In the genomic region with DNA sequence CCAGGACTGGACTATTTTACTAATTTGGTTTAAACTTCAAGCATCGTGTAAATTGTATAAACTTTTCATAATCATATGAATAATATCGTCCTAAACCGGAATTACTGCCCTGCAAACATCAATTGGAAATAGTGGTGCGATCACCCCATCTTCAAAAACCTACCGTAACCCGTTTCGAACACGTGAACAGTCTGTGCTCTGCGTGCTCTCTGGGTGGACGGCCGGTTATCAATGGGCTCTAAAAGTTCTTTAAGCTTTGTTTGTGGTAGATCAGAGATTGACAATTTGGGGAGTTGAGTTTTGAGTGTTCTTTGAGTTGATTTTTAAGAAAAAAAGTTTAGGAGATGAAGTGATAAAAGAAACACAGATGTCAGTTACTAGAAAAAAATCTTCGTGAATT, we compare ENCODE assay signal across 4 worm cellular contexts.
TF ChIP-seq lines count a peak whose summit lies in the region.

No protein-coding gene starts in this region.

TF ChIP-seq in whole organism, L2 larva, 48 proteins besides CTCF, POLR2A, EP300 and RAD21:
- peak; percentile 45 for TF ChIP-seq sma-9 (GFP tag; optimal IDR thresholded peaks at IDR 0.05; lab: Kevin White, UChicago)
- TF ChIP-seq sma-9 (tag; optimal IDR thresholded peaks at IDR 0.05; lab: Kevin White, UChicago): no peak
- TF ChIP-seq nhr-77 (tag; optimal IDR thresholded peaks at IDR 0.05; lab: Kevin White, UChicago): no peak
- peak in 1 of 2 experiments; percentile 41 for TF ChIP-seq lsy-2 (tag; optimal IDR thresholded peaks at IDR 0.05; lab: Kevin White, UChicago)

TF ChIP-seq in whole organism, L3 larva, 47 proteins besides CTCF, POLR2A, EP300 and RAD21:
- TF ChIP-seq nhr-12 (tag; optimal IDR thresholded peaks at IDR 0.05; lab: Kevin White, UChicago): no peak
- TF ChIP-seq skn-1 (tag; optimal IDR thresholded peaks at IDR 0.05; lab: Kevin White, UChicago): no peak
- peak; percentile 20 for TF ChIP-seq ceh-28 (tag; optimal IDR thresholded peaks at IDR 0.05; lab: Kevin White, UChicago)
- peak; percentile 64 for TF ChIP-seq pha-4 (tag; optimal IDR thresholded peaks at IDR 0.05; lab: Kevin White, UChicago)
- no peak for TF ChIP-seq snpc-4 (tag; optimal IDR thresholded peaks at IDR 0.05; lab: Kevin White, UChicago)
- no peak for TF ChIP-seq hmg-11 (tag; optimal IDR thresholded peaks at IDR 0.05; lab: Kevin White, UChicago)
- TF ChIP-seq jun-1 (tag; optimal IDR thresholded peaks at IDR 0.05; lab: Kevin White, UChicago): peak; percentile 72
- no peak for TF ChIP-seq tbx-2 (tag; optimal IDR thresholded peaks at IDR 0.05; lab: Kevin White, UChicago)
- TF ChIP-seq R02D3.7 (tag; optimal IDR thresholded peaks at IDR 0.05; lab: Kevin White, UChicago): no peak
- TF ChIP-seq egl-5 (tag; optimal IDR thresholded peaks at IDR 0.05; lab: Kevin White, UChicago): no peak
- peak; percentile 98 for TF ChIP-seq pqm-1 (tag; optimal IDR thresholded peaks at IDR 0.05; lab: Kevin White, UChicago)
- no peak for TF ChIP-seq ama-1 (optimal IDR thresholded peaks at IDR 0.05; lab: Kevin White, UChicago)
- TF ChIP-seq elt-2 (tag; optimal IDR thresholded peaks at IDR 0.05; lab: Kevin White, UChicago): peak; percentile 82
- TF ChIP-seq nhr-77 (tag; optimal IDR thresholded peaks at IDR 0.05; lab: Kevin White, UChicago): no peak

TF ChIP-seq in whole organism, L4 larva, 104 proteins besides CTCF, POLR2A, EP300 and RAD21:
- no peak for TF ChIP-seq ceh-82 (tag; optimal IDR thresholded peaks at IDR 0.05; lab: Kevin White, UChicago)
- peak; percentile 34; the same call in 1 of the 2 replicates for TF ChIP-seq pha-4 (GFP tag; IDR thresholded peaks at IDR 0.05; lab: Robert Waterston, UW)
- TF ChIP-seq pha-4 (tag; optimal IDR thresholded peaks at IDR 0.05; lab: Kevin White, UChicago): no peak
- TF ChIP-seq daf-16 (GFP tag; optimal IDR thresholded peaks at IDR 0.05; lab: Kevin White, UChicago): no peak
- TF ChIP-seq daf-16 (tag; optimal IDR thresholded peaks at IDR 0.05; lab: Kevin White, UChicago): peak; percentile 82
- peak; percentile 92 for TF ChIP-seq mxl-2 (GFP tag; conservative IDR thresholded peaks at IDR 0.05; lab: Robert Waterston, UW)
- peak; percentile 96 for TF ChIP-seq dmd-6 (GFP tag; IDR thresholded peaks at IDR 0.05; lab: Robert Waterston, UW)
- TF ChIP-seq tra-1 (GFP tag; IDR thresholded peaks at IDR 0.05; lab: Robert Waterston, UW): peak; percentile 34; the same call in 1 of the 2 replicates
- TF ChIP-seq hlh-30 (tag; optimal IDR thresholded peaks at IDR 0.05; lab: Kevin White, UChicago; ENCODE audit: insufficient read depth): peak; percentile 35
- TF ChIP-seq mdl-1 (tag; optimal IDR thresholded peaks at IDR 0.05; lab: Kevin White, UChicago): peak in 1 of 2 experiments; percentile 3
- no peak for TF ChIP-seq nhr-11 (tag; optimal IDR thresholded peaks at IDR 0.05; lab: Kevin White, UChicago)
- TF ChIP-seq dve-1 (tag; optimal IDR thresholded peaks at IDR 0.05; lab: Kevin White, UChicago; ENCODE audit: insufficient read depth): peak; percentile 95
- TF ChIP-seq mdt-29 (GFP tag; IDR thresholded peaks at IDR 0.05; lab: Robert Waterston, UW): peak; percentile 91
- TF ChIP-seq nhr-28 (tag; optimal IDR thresholded peaks at IDR 0.05; lab: Kevin White, UChicago): peak; percentile 72
- TF ChIP-seq hlh-11 (tag; optimal IDR thresholded peaks at IDR 0.05; lab: Kevin White, UChicago): peak; percentile 77
- peak in 1 of 2 experiments; percentile 22 for TF ChIP-seq lsy-2 (tag; optimal IDR thresholded peaks at IDR 0.05; lab: Kevin White, UChicago)
- no peak for TF ChIP-seq rbr-2 (tag; optimal IDR thresholded peaks at IDR 0.05; lab: Kevin White, UChicago)
- TF ChIP-seq hif-1 (tag; optimal IDR thresholded peaks at IDR 0.05; lab: Kevin White, UChicago): peak in 1 of 2 experiments; percentile 15
- TF ChIP-seq nhr-48 (tag; optimal IDR thresholded peaks at IDR 0.05; lab: Kevin White, UChicago): peak; percentile 72
- TF ChIP-seq nhr-102 (tag; optimal IDR thresholded peaks at IDR 0.05; lab: Kevin White, UChicago): peak; percentile 65
- TF ChIP-seq F49E8.2 (tag; optimal IDR thresholded peaks at IDR 0.05; lab: Kevin White, UChicago; ENCODE audit: borderline replicate concordance): no peak
- peak; percentile 89 for TF ChIP-seq nhr-77 (tag; optimal IDR thresholded peaks at IDR 0.05; lab: Kevin White, UChicago)
- peak; percentile 64 for TF ChIP-seq nhr-10 (tag; optimal IDR thresholded peaks at IDR 0.05; lab: Kevin White, UChicago)
TF ChIP-seq in whole organism, L4 larva: peak in this region for 17.

TF ChIP-seq in whole organism, young adult, 124 proteins besides CTCF, POLR2A, EP300 and RAD21:
- TF ChIP-seq cebp-1 (GFP tag; IDR thresholded peaks at IDR 0.05; lab: Robert Waterston, UW): no peak
- TF ChIP-seq cebp-1 (tag; optimal IDR thresholded peaks at IDR 0.05; lab: Kevin White, UChicago): no peak
- TF ChIP-seq B0261.1 (tag; optimal IDR thresholded peaks at IDR 0.05; lab: Kevin White, UChicago): no peak
- TF ChIP-seq nfya-2 (GFP tag; IDR thresholded peaks at IDR 0.05; lab: Robert Waterston, UW): no peak
- TF ChIP-seq attf-6 (GFP tag; IDR thresholded peaks at IDR 0.05; lab: Robert Waterston, UW): no peak
- no peak for TF ChIP-seq ceh-40 (GFP tag; IDR thresholded peaks at IDR 0.05; lab: Robert Waterston, UW)
- TF ChIP-seq hlh-12 (tag; optimal IDR thresholded peaks at IDR 0.05; lab: Kevin White, UChicago): no peak
- TF ChIP-seq madf-8 (GFP tag; conservative IDR thresholded peaks at IDR 0.05; lab: Robert Waterston, UW): no peak
- no peak for TF ChIP-seq attf-5 (GFP tag; optimal IDR thresholded peaks at IDR 0.05; lab: Kevin White, UChicago)
- TF ChIP-seq F55B11.4 (tag; optimal IDR thresholded peaks at IDR 0.05; lab: Kevin White, UChicago; ENCODE audit: borderline replicate concordance, insufficient read depth): no peak
- no peak for TF ChIP-seq lin-40 (tag; optimal IDR thresholded peaks at IDR 0.05; lab: Kevin White, UChicago)
- no peak for TF ChIP-seq tbp1 (GFP tag; optimal IDR thresholded peaks at IDR 0.05; lab: Kevin White, UChicago)
- no peak for TF ChIP-seq ztf-3 (GFP tag; optimal IDR thresholded peaks at IDR 0.05; lab: Kevin White, UChicago)
- TF ChIP-seq hmg-1.2 (GFP tag; IDR thresholded peaks at IDR 0.05; lab: Robert Waterston, UW): no peak
- TF ChIP-seq F10E7.11 (tag; optimal IDR thresholded peaks at IDR 0.05; lab: Kevin White, UChicago): no peak
- TF ChIP-seq lin-54 (GFP tag; optimal IDR thresholded peaks at IDR 0.05; lab: Kevin White, UChicago): peak; percentile 8
- no peak for TF ChIP-seq pbrm-1 (GFP tag; IDR thresholded peaks at IDR 0.05; lab: Robert Waterston, UW)
- TF ChIP-seq unc-62 (GFP tag; optimal IDR thresholded peaks at IDR 0.05; lab: Kevin White, UChicago): no peak
- TF ChIP-seq dox-1 (GFP tag; IDR thresholded peaks at IDR 0.05; lab: Robert Waterston, UW): no peak
- TF ChIP-seq F57A8.1 (GFP tag; optimal IDR thresholded peaks at IDR 0.05; lab: Kevin White, UChicago): no peak
- no peak for TF ChIP-seq F33H1.4 (GFP tag; IDR thresholded peaks at IDR 0.05; lab: Robert Waterston, UW)
- no peak for TF ChIP-seq ama-1 (optimal IDR thresholded peaks at IDR 0.05; lab: Kevin White, UChicago)
- TF ChIP-seq ama-1 (GFP tag; optimal IDR thresholded peaks at IDR 0.05; lab: Kevin White, UChicago): no peak
- peak; percentile 78 for TF ChIP-seq ets-4 (GFP tag; optimal IDR thresholded peaks at IDR 0.05; lab: Kevin White, UChicago)
- TF ChIP-seq aptf-2 (GFP tag; conservative IDR thresholded peaks at IDR 0.05; lab: Robert Waterston, UW): no peak
- TF ChIP-seq F52B5.7 (tag; optimal IDR thresholded peaks at IDR 0.05; lab: Kevin White, UChicago): no peak
- peak; percentile 56; the same call in 1 of the 2 replicates for TF ChIP-seq B0336.3 (GFP tag; IDR thresholded peaks at IDR 0.05; lab: Robert Waterston, UW)
- TF ChIP-seq Y53F4B.3 (GFP tag; IDR thresholded peaks at IDR 0.05; lab: Robert Waterston, UW): no peak
- TF ChIP-seq madf-10 (tag; optimal IDR thresholded peaks at IDR 0.05; lab: Kevin White, UChicago): no peak
- TF ChIP-seq pha-4 (tag; optimal IDR thresholded peaks at IDR 0.05; lab: Kevin White, UChicago): no peak
- no peak for TF ChIP-seq egrh-3 (GFP tag; IDR thresholded peaks at IDR 0.05; lab: Robert Waterston, UW)
- TF ChIP-seq athp-1 (tag; optimal IDR thresholded peaks at IDR 0.05; lab: Kevin White, UChicago): no peak
- no peak for TF ChIP-seq K12H6.12 (tag; optimal IDR thresholded peaks at IDR 0.05; lab: Kevin White, UChicago)
- TF ChIP-seq mcd-1 (GFP tag; IDR thresholded peaks at IDR 0.05; lab: Robert Waterston, UW): no peak
- no peak for TF ChIP-seq sptf-2 (GFP tag; optimal IDR thresholded peaks at IDR 0.05; lab: Kevin White, UChicago)
- peak; percentile 74 for TF ChIP-seq ztf-22 (GFP tag; optimal IDR thresholded peaks at IDR 0.05; lab: Kevin White, UChicago)
- TF ChIP-seq atf-7 (tag; optimal IDR thresholded peaks at IDR 0.05; lab: Kevin White, UChicago): peak; percentile 65
- no peak for TF ChIP-seq dpff-1 (tag; optimal IDR thresholded peaks at IDR 0.05; lab: Kevin White, UChicago)
- peak; percentile 73 for TF ChIP-seq nhr-80 (tag; optimal IDR thresholded peaks at IDR 0.05; lab: Kevin White, UChicago)
- TF ChIP-seq tlf-1 (GFP tag; optimal IDR thresholded peaks at IDR 0.05; lab: Kevin White, UChicago): no peak
- no peak for TF ChIP-seq hsf-1 (GFP tag; IDR thresholded peaks at IDR 0.05; lab: Robert Waterston, UW)
